Worm (Caenorhabditis elegans): ENCODE measurements around the gene C05D12.1.

Gene C05D12.1

ce11 chrII:11390865-11391264 lies 24.7 kb downstream of the C05D12.1 start, which contains the start of gene shn-1:
Gene shn-1, minus strand, starts transcription at chrII:11390965.
- TF ChIP-seq blmp-1 (tag; optimal IDR thresholded peaks at IDR 0.05; ENCODE audit: insufficient read depth) (no peak), Y55F3AM.14 (GFP tag; optimal IDR thresholded peaks at IDR 0.05) (no peak), ceh-82 (tag; optimal IDR thresholded peaks at IDR 0.05) (no peak), peb-1 (tag; optimal IDR thresholded peaks at IDR 0.05) (no peak)

DNA sequence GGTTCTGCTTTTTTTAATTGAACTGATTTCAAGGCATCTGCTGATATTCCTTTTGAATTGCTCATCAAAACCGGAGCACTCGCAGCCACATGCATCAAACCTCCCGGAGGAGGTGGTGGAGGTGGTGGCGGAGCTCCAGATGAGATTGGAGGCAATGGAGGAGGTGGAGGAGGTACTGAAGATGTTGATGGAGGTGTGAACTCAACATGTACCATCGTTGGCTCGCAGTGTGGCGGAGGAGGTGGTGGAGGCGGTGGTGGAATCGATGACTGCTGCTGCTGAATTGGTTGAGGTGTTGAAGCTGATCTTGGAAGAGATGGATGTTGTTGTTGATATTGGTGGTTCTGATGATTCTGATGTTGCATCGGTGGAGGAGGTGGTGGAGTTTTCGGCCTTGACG lies 28.6 kb downstream of the C05D12.1 start:
- TF ChIP-seq unc-39 (tag; optimal IDR thresholded peaks at IDR 0.05) (no peak), nhr-77 (tag; optimal IDR thresholded peaks at IDR 0.05) (no peak), lin-39 (tag; optimal IDR thresholded peaks at IDR 0.05) (no peak), nhr-11 (tag; optimal IDR thresholded peaks at IDR 0.05) (no peak), crh-2 (tag; optimal IDR thresholded peaks at IDR 0.05) (no peak), nhr-12 (tag; optimal IDR thresholded peaks at IDR 0.05) (no peak), mdl-1 (tag; optimal IDR thresholded peaks at IDR 0.05) (no peak), elt-3 (tag; optimal IDR thresholded peaks at IDR 0.05) (no peak), dmd-4 (tag; optimal IDR thresholded peaks at IDR 0.05) (no peak), skn-1 (tag; optimal IDR thresholded peaks at IDR 0.05) (no peak), mab-5 (tag; optimal IDR thresholded peaks at IDR 0.05) (no peak), Y55F3AM.14 (GFP tag; optimal IDR thresholded peaks at IDR 0.05) (no peak), snpc-4 (tag; optimal IDR thresholded peaks at IDR 0.05) (no peak), unc-55 (GFP tag; optimal IDR thresholded peaks at IDR 0.05) (no peak), nhr-25 (tag; optimal IDR thresholded peaks at IDR 0.05) (no peak)

ce11 chrII:11384099-11384498 lies 31.5 kb downstream of the C05D12.1 start:
- no peak for TF ChIP-seq nhr-21 (tag; optimal IDR thresholded peaks at IDR 0.05)
- TF ChIP-seq fos-1 (tag; optimal IDR thresholded peaks at IDR 0.05), result no peak
- TF ChIP-seq unc-39 (tag; optimal IDR thresholded peaks at IDR 0.05), result no peak
- no peak for TF ChIP-seq nhr-23 (tag; optimal IDR thresholded peaks at IDR 0.05)
- no peak for TF ChIP-seq elt-3 (tag; optimal IDR thresholded peaks at IDR 0.05)
- TF ChIP-seq unc-55 (GFP tag; optimal IDR thresholded peaks at IDR 0.05), result no peak
- no peak for TF ChIP-seq snpc-4 (tag; optimal IDR thresholded peaks at IDR 0.05)

DNA sequence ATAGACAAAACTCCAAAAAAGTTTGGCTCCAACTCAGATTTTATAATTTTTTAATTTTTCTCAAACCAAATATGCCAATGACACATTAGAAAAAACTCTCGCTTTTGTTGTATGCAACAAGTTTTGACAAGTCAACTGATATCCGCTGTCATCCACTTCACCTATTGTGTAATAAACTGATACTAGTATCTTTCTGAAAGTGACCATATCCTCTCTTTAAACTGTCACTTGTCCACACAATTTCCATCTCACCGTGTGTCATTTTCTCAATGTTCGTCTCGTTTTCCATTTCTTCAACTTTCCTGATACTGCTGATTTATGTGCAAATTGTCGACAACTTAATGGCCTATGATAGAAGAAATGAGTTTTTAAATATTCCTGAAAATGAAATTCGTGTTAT lies 32.5 kb downstream of the C05D12.1 start, which contains the start of the genes C33B4.5 and C33B4.4:
Gene C33B4.5, plus strand, starts transcription at position 270 of the 400 bp plus-strand sequence.
Gene C33B4.4, minus strand, starts transcription at position 385 of the 400 bp plus-strand sequence.
- no peak for TF ChIP-seq ztf-11 (tag; optimal IDR thresholded peaks at IDR 0.05)
- no peak for TF ChIP-seq elt-1 (tag; optimal IDR thresholded peaks at IDR 0.05)
- no peak for TF ChIP-seq ztf-4 (tag; optimal IDR thresholded peaks at IDR 0.05)
- no peak for TF ChIP-seq sma-9 (GFP tag; optimal IDR thresholded peaks at IDR 0.05)
- TF ChIP-seq sma-9 (tag; optimal IDR thresholded peaks at IDR 0.05), result no peak
- no peak for TF ChIP-seq zag-1 (tag; optimal IDR thresholded peaks at IDR 0.05)
- TF ChIP-seq egl-27 (tag; optimal IDR thresholded peaks at IDR 0.05), result no peak
- TF ChIP-seq nhr-129 (tag; optimal IDR thresholded peaks at IDR 0.05), result no peak
- TF ChIP-seq nhr-21 (tag; optimal IDR thresholded peaks at IDR 0.05), result no peak
- TF ChIP-seq gmeb-1 (tag; optimal IDR thresholded peaks at IDR 0.05), result no peak
- TF ChIP-seq elt-3 (tag; optimal IDR thresholded peaks at IDR 0.05), result no peak

DNA sequence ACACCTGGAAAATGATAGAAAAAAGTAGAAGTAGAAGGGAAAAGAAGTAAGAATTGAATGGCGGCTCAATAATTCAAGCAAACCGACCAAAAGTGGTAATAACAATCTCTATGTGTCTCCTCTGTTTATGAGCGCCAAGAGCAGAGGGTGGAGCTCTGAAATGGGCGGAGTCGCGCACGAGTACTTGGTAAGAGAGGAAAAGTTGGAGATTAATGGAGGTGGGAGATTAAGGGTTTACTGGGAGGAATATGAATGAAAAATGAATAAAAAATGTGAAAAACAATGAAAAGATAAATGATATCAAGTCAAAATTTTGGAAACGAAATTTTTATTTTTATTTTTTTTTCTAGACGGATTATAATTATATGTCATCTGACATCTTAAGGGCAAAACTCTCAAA lies 37.9 kb downstream of the C05D12.1 start:
- TF ChIP-seq nhr-12 (tag; optimal IDR thresholded peaks at IDR 0.05), result no peak
- no peak for TF ChIP-seq unc-62 (GFP tag; optimal IDR thresholded peaks at IDR 0.05)
- no peak for TF ChIP-seq fos-1 (tag; optimal IDR thresholded peaks at IDR 0.05)
- TF ChIP-seq unc-55 (GFP tag; optimal IDR thresholded peaks at IDR 0.05), result no peak

DNA sequence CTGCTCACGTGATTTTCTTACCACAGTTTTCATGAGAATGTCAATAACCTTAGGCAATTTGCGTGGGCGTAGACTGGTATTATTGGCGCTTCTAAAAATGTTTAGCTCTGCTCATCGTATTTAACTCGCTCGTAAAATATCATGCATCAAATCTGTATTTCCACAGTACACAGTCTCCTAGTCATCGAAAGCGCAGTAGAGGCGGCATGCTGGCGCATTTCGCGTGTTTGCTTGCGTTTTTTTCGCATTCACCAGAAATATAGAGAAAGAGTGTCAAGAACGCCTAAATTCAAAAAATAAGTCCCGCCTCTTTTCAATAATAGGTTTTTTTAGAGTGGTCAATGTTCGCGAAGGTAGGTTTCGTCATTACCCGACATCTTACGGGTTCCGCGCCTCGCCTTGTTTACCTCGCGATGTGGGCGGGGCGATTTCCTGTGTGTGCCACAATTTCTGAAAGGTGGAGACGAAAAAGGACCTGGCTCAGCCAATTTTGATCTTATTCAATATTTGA lies 38.9 kb downstream of the C05D12.1 start:
- TF ChIP-seq nhr-21 (tag; optimal IDR thresholded peaks at IDR 0.05) (peak; percentile 40), fos-1 (tag; optimal IDR thresholded peaks at IDR 0.05) (peak; percentile 7), nhr-129 (tag; optimal IDR thresholded peaks at IDR 0.05) (peak; percentile 21), peb-1 (tag; optimal IDR thresholded peaks at IDR 0.05) (no peak), ztf-1 (GFP tag; conservative IDR thresholded peaks at IDR 0.05) (no peak), sma-3 (GFP tag; optimal IDR thresholded peaks at IDR 0.05) (peak; percentile 78), sem-4 (tag; optimal IDR thresholded peaks at IDR 0.05) (no peak), egl-27 (tag; optimal IDR thresholded peaks at IDR 0.05) (peak; percentile 12), ceh-82 (tag; optimal IDR thresholded peaks at IDR 0.05) (no peak), lsy-2 (tag; optimal IDR thresholded peaks at IDR 0.05) (peak; percentile 19 to 56), nhr-77 (tag; optimal IDR thresholded peaks at IDR 0.05) (peak; percentile 9), snpc-4 (tag; optimal IDR thresholded peaks at IDR 0.05) (peak; percentile 93), Y55F3AM.14 (GFP tag; optimal IDR thresholded peaks at IDR 0.05) (peak; percentile 57), nhr-6 (tag; optimal IDR thresholded peaks at IDR 0.05) (peak; percentile 20), sma-9 (GFP tag; optimal IDR thresholded peaks at IDR 0.05) (peak; percentile 23), sma-9 (tag; optimal IDR thresholded peaks at IDR 0.05) (no peak), lin-13 (GFP tag; optimal IDR thresholded peaks at IDR 0.05) (peak; percentile 1), mab-5 (tag; optimal IDR thresholded peaks at IDR 0.05) (no peak), mdl-1 (tag; optimal IDR thresholded peaks at IDR 0.05) (no peak), ama-1 (optimal IDR thresholded peaks at IDR 0.05) (peak; percentile 83), mbf-1 (tag; optimal IDR thresholded peaks at IDR 0.05) (no peak), nhr-25 (tag; optimal IDR thresholded peaks at IDR 0.05) (no peak), nhr-10 (tag; optimal IDR thresholded peaks at IDR 0.05) (no peak), F13H6.1 (tag; optimal IDR thresholded peaks at IDR 0.05) (peak; percentile 9), unc-62 (GFP tag; optimal IDR thresholded peaks at IDR 0.05) (no peak), gmeb-1 (tag; optimal IDR thresholded peaks at IDR 0.05) (peak; percentile 38)

Data from whole organism, L2 larva.